Worm (Caenorhabditis elegans) whole organism, L1 larva: ENCODE data around the gene Y81B9A.3.

Experiments
- C04F5.9 ChIP-seq: sonication (generic microtip); optimal IDR thresholded peaks from 2 replicates; lab custom pipeline; 2016; ENCODE audit warnings: missing genetic modification characterization, missing compliant biosample characterization
- F16B12.6 ChIP-seq: fragments of 150-350 bp; optimal IDR thresholded peaks from 2 replicates; lab custom pipeline; 2014; ENCODE audit warnings: missing biosample characterization, missing genetic modification characterization
- aly-2 ChIP-seq: fragments of 150-350 bp; optimal IDR thresholded peaks from 2 replicates; lab custom pipeline; 2014; ENCODE audit warnings: missing biosample characterization, missing genetic modification characterization
- ama-1 ChIP-seq: fragments of 150-350 bp; optimal IDR thresholded peaks from 2 replicates; lab custom pipeline; 2014
- blmp-1 ChIP-seq: fragments of 150-350 bp; optimal IDR thresholded peaks from 2 replicates; lab custom pipeline; 2014; ENCODE audit warnings: missing biosample characterization, missing genetic modification characterization
- ceh-63 ChIP-seq: fragments of 200-800 bp; sonication (Bioruptor generic); optimal IDR thresholded peaks from 2 replicates; lab custom pipeline; 2018; ENCODE audit warnings: mild to moderate bottlenecking, missing genetic modification characterization, missing compliant biosample characterization
- ceh-82 ChIP-seq, 3 experiments: fragments of 150-350 bp in 1 of 3; sonication (generic microtip) in 2 of 3; optimal IDR thresholded peaks; 2 replicates each; lab custom pipeline; 2014 to 2017; ENCODE audit warnings: missing biosample characterization in 3 of 3, missing genetic modification characterization in 3 of 3
- ceh-88 ChIP-seq: fragments of 200-800 bp; sonication (Bioruptor generic); IDR thresholded peaks from 2 replicates; pipeline ENCODE4 v1.3.6; 2022; ENCODE audit warnings: missing genetic modification characterization, missing compliant biosample characterization
- ceh-90 ChIP-seq: sonication (generic microtip); optimal IDR thresholded peaks from 2 replicates; lab custom pipeline; 2016; ENCODE audit warnings: missing genetic modification characterization, missing compliant biosample characterization
- dpl-1 ChIP-seq, 3 experiments: fragments of 150-350 bp in 2 of 3; sonication (generic microtip) in 1 of 3; optimal IDR thresholded peaks; 2 replicates each; lab custom pipeline; 2014 to 2017; ENCODE audit warnings: missing biosample characterization in 3 of 3, missing genetic modification characterization in 3 of 3, missing genetic modification reagents in 3 of 3
- efl-1 ChIP-seq, 4 experiments: fragments of 150-350 bp; optimal IDR thresholded peaks in 3 of 4; peaks in 1 of 4; 1 replicate in 1 of 4; 2 replicates in 3 of 4; lab custom pipeline; 2014; ENCODE audit warnings: missing biosample characterization in 2 of 4, missing genetic modification characterization in 2 of 4, missing genetic modification reagents in 2 of 4
- egl-13 ChIP-seq: sonication (generic microtip); optimal IDR thresholded peaks from 2 replicates; lab custom pipeline; 2016; ENCODE audit warnings: missing genotype, missing genetic modification reagents, missing genetic modification characterization, missing compliant biosample characterization
- elt-2 ChIP-seq: sonication (generic microtip); optimal IDR thresholded peaks from 2 replicates; lab custom pipeline; 2016; ENCODE audit warnings: missing genetic modification characterization, mild to moderate bottlenecking, inconsistent platforms, missing compliant biosample characterization, missing genetic modification reagents
- elt-3 ChIP-seq, 6 experiments: fragments of 150-350 bp in 1 of 6; sonication (generic microtip); optimal IDR thresholded peaks; 2 replicates each; lab custom pipeline; 2017 to 2018; ENCODE audit warnings: missing biosample characterization in 6 of 6, missing genetic modification characterization in 6 of 6, inconsistent platforms in 1 of 6
- fos-1 ChIP-seq: fragments of 150-350 bp; optimal IDR thresholded peaks from 2 replicates; lab custom pipeline; 2014; ENCODE audit warnings: missing biosample characterization, missing genetic modification characterization
- grh-1 ChIP-seq: fragments of 200-800 bp; sonication (Bioruptor generic); IDR thresholded peaks from 2 replicates; pipeline ENCODE4 v1.3.6; 2022; ENCODE audit warnings: missing genetic modification reagents, missing genetic modification characterization, missing compliant biosample characterization
- hlh-17 ChIP-seq: fragments of 200-800 bp; sonication (Bioruptor generic); optimal IDR thresholded peaks from 2 replicates; lab custom pipeline; 2018; ENCODE audit warnings: missing genetic modification characterization, mild to moderate bottlenecking, missing compliant biosample characterization, moderate library complexity, borderline replicate concordance
- hlh-4 ChIP-seq: sonication (generic microtip); optimal IDR thresholded peaks from 2 replicates; lab custom pipeline; 2016; ENCODE audit warnings: mild to moderate bottlenecking, missing genetic modification characterization, missing compliant biosample characterization
- hpl-2 ChIP-seq: fragments of 150-350 bp; optimal IDR thresholded peaks from 2 replicates; lab custom pipeline; 2014; ENCODE audit warnings: missing biosample characterization, missing genetic modification reagents, missing genetic modification characterization
- irx-1 ChIP-seq: sonication (generic microtip); optimal IDR thresholded peaks from 2 replicates; lab custom pipeline; 2016; ENCODE audit warnings: missing genetic modification characterization, missing compliant biosample characterization
- lin-14 ChIP-seq: fragments of 200-800 bp; sonication (Bioruptor generic); optimal IDR thresholded peaks from 2 replicates; lab custom pipeline; 2018; ENCODE audit warnings: mild to moderate bottlenecking, missing genetic modification characterization, moderate library complexity, missing compliant biosample characterization
- lin-35 ChIP-seq, 2 experiments: fragments of 150-350 bp; optimal IDR thresholded peaks; 2 replicates each; lab custom pipeline; 2014; ENCODE audit warnings: missing biosample characterization in 2 of 2, missing genetic modification characterization in 2 of 2, missing genetic modification reagents in 2 of 2
- lir-3 ChIP-seq: sonication (generic microtip); optimal IDR thresholded peaks from 2 replicates; lab custom pipeline; 2016; ENCODE audit warnings: mild to moderate bottlenecking, missing genetic modification characterization, moderate library complexity, missing compliant biosample characterization; ENCODE audit not compliant: poor library complexity
- lsy-2 ChIP-seq, 2 experiments: fragments of 150-350 bp; optimal IDR thresholded peaks; 2 replicates each; lab custom pipeline; 2014; ENCODE audit warnings: missing biosample characterization in 2 of 2, missing genetic modification characterization in 2 of 2
- mdl-1 ChIP-seq, 2 experiments: fragments of 150-350 bp; optimal IDR thresholded peaks; 2 replicates each; lab custom pipeline; 2014 to 2017; ENCODE audit warnings: missing biosample characterization in 2 of 2, missing genetic modification characterization in 2 of 2, inconsistent platforms in 1 of 2
- mep-1 ChIP-seq: fragments of 150-350 bp; optimal IDR thresholded peaks from 2 replicates; lab custom pipeline; 2014; ENCODE audit warnings: missing biosample characterization, missing genetic modification characterization
- nhr-11 ChIP-seq: fragments of 150-350 bp; optimal IDR thresholded peaks from 2 replicates; lab custom pipeline; 2014; ENCODE audit warnings: missing biosample characterization, missing genetic modification characterization
- nhr-19 ChIP-seq: fragments of 200-800 bp; sonication (Bioruptor generic); conservative IDR thresholded peaks from 2 replicates; pipeline ENCODE4 v1.3.6; 2022; ENCODE audit warnings: missing genetic modification characterization, missing compliant biosample characterization
- nhr-237 ChIP-seq: fragments of 150-350 bp; optimal IDR thresholded peaks from 2 replicates; lab custom pipeline; 2014; ENCODE audit warnings: missing biosample characterization, missing genetic modification characterization
- nhr-47 ChIP-seq: sonication (generic microtip); optimal IDR thresholded peaks from 2 replicates; lab custom pipeline; 2016; ENCODE audit warnings: mild to moderate bottlenecking, missing genetic modification characterization, moderate library complexity, missing compliant biosample characterization
- nhr-71 ChIP-seq: sonication (generic microtip); optimal IDR thresholded peaks from 2 replicates; lab custom pipeline; 2016; ENCODE audit warnings: mild to moderate bottlenecking, missing genetic modification characterization, moderate library complexity, missing compliant biosample characterization
- nhr-76 ChIP-seq: sonication (generic microtip); optimal IDR thresholded peaks from 2 replicates; lab custom pipeline; 2017; ENCODE audit warnings: missing biosample characterization, missing genetic modification characterization
- nhr-77 ChIP-seq: fragments of 150-350 bp; optimal IDR thresholded peaks from 2 replicates; lab custom pipeline; 2014; ENCODE audit warnings: missing biosample characterization, missing genetic modification characterization
- nhr-84 ChIP-seq: sonication (generic microtip); optimal IDR thresholded peaks from 2 replicates; lab custom pipeline; 2017; ENCODE audit warnings: missing biosample characterization, missing genetic modification characterization
- nhr-85 ChIP-seq: sonication (generic microtip); peaks from one replicate; lab custom pipeline; 2016; ENCODE audit warnings: missing genetic modification characterization, inconsistent platforms, missing compliant biosample characterization
- nhr-90 ChIP-seq: sonication (generic microtip); optimal IDR thresholded peaks from 2 replicates; lab custom pipeline; 2016; ENCODE audit warnings: mild to moderate bottlenecking, missing genetic modification characterization, missing compliant biosample characterization; ENCODE audit not compliant: poor library complexity
- pax-3 ChIP-seq: fragments of 200-800 bp; sonication (Bioruptor generic); optimal IDR thresholded peaks from 2 replicates; lab custom pipeline; 2018; ENCODE audit warnings: mild to moderate bottlenecking, missing genetic modification characterization, moderate library complexity, missing compliant biosample characterization
- skn-1 ChIP-seq: fragments of 150-350 bp; optimal IDR thresholded peaks from 2 replicates; lab custom pipeline; 2014; ENCODE audit warnings: missing biosample characterization, missing genetic modification characterization
- snu-23 ChIP-seq: sonication (generic microtip); optimal IDR thresholded peaks from 2 replicates; lab custom pipeline; 2016; ENCODE audit warnings: missing genetic modification characterization, missing compliant biosample characterization
- sup-37 ChIP-seq: fragments of 200-800 bp; sonication (Bioruptor generic); optimal IDR thresholded peaks from 2 replicates; lab custom pipeline; 2018; ENCODE audit warnings: mild to moderate bottlenecking, missing genetic modification characterization, missing compliant biosample characterization
- tbx-2 ChIP-seq: sonication (generic microtip); optimal IDR thresholded peaks from 2 replicates; lab custom pipeline; 2016; ENCODE audit warnings: missing genetic modification characterization, missing compliant biosample characterization
- unc-130 ChIP-seq: fragments of 150-350 bp; optimal IDR thresholded peaks from 2 replicates; lab custom pipeline; 2017; ENCODE audit warnings: missing biosample characterization, missing genetic modification characterization, inconsistent platforms
- unc-30 ChIP-seq: sonication (generic microtip); optimal IDR thresholded peaks from 2 replicates; lab custom pipeline; 2017; ENCODE audit warnings: missing biosample characterization, missing genetic modification characterization
- unc-98 ChIP-seq: fragments of 200-800 bp; sonication (Bioruptor generic); IDR thresholded peaks from 2 replicates; pipeline ENCODE4 v1.3.6; 2022; ENCODE audit warnings: missing genetic modification characterization, missing compliant biosample characterization
- vab-15 ChIP-seq: sonication (generic microtip); optimal IDR thresholded peaks from 2 replicates; lab custom pipeline; 2017; ENCODE audit warnings: missing genotype, mild to moderate bottlenecking, missing genetic modification characterization, missing compliant biosample characterization
- xbp-1 ChIP-seq: sonication (generic microtip); optimal IDR thresholded peaks from 2 replicates; lab custom pipeline; 2016; ENCODE audit warnings: missing genetic modification characterization, missing compliant biosample characterization

Gene Y81B9A.3

DNA sequence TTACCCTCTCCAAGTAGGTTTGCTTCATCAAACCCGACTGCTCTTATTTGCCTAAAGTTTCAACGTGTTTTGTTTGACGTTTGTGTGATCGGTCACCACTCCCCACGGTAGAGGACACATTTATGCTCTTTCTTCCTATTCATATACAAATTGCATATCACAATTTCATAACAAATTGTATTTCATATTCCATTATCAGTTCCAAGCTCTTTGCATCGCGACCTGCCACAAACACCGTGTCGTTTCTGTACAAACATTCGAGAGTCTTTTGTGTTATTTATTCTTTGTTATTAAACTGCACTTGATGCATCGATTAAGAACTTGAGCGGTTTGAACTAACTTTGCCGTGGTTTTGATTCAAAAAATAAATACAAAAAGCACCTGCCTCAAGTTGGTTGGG lies 27.8 kb downstream of the Y81B9A.3 start:
- TF ChIP-seq grh-1 (GFP tag; lab: Robert Waterston, UW) (no peak), tbx-2 (no peak), nhr-90 (tag; lab: Kevin White, UChicago) (peak; percentile 15), lin-14 (GFP tag; lab: Kevin White, UChicago) (peak; percentile 9), nhr-71 (tag; lab: Kevin White, UChicago) (no peak), fos-1 (tag; lab: Kevin White, UChicago) (no peak), ceh-90 (tag; lab: Kevin White, UChicago) (no peak), elt-2 (tag; lab: Kevin White, UChicago) (peak; percentile 45), unc-30 (no peak), lir-3 (tag; lab: Kevin White, UChicago) (no peak), blmp-1 (tag; lab: Kevin White, UChicago) (no peak), sup-37 (GFP tag; lab: Kevin White, UChicago) (no peak), nhr-77 (tag; lab: Kevin White, UChicago) (no peak), unc-98 (GFP tag; lab: Robert Waterston, UW) (no peak), F16B12.6 (tag; lab: Kevin White, UChicago) (no peak), nhr-76 (tag; lab: Kevin White, UChicago) (no peak), nhr-84 (tag; lab: Kevin White, UChicago) (no peak), nhr-47 (tag; lab: Kevin White, UChicago) (no peak), irx-1 (tag; lab: Kevin White, UChicago) (no peak), ceh-63 (GFP tag; lab: Kevin White, UChicago) (no peak), unc-130 (tag; lab: Kevin White, UChicago) (no peak), nhr-237 (no peak), lin-35 (GFP tag; optimal IDR thresholded peaks at IDR 0.05; lab: Kevin White, UChicago) (peak in 1 of 2 experiments; percentile 23), nhr-11 (tag; lab: Kevin White, UChicago) (no peak), ceh-88 (GFP tag; lab: Robert Waterston, UW) (no peak), xbp-1 (no peak), ama-1 (no peak), hpl-2 (GFP tag; lab: Kevin White, UChicago) (no peak)

DNA sequence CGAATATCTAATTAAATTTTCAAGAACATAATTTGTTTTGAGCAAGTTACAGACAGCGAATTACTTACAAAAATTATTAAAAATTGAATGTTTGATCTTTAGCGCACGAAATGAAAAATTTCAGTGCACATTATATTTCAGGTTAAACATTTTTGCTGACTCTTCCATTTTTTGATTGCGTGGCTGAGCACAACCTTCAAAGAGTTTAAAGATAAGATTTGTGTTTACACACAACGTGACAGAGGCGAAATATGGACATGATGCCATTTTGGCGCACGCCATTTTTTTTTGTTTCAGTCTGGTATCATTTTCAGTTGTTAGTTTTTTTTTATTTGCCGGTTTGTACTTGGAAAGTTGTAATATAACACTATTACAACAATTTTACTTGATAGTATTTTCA lies 30.4 kb downstream of the Y81B9A.3 start:
- TF ChIP-seq dpl-1 (GFP tag; optimal IDR thresholded peaks at IDR 0.05; lab: Kevin White, UChicago) (no peak), nhr-77 (tag; lab: Kevin White, UChicago) (no peak), hlh-17 (no peak), elt-2 (tag; lab: Kevin White, UChicago) (peak; percentile 55), lin-14 (GFP tag; lab: Kevin White, UChicago) (no peak), efl-1 (optimal IDR thresholded peaks at IDR 0.05; lab: Kevin White, UChicago) (no peak), efl-1 (GFP tag; optimal IDR thresholded peaks at IDR 0.05 in 1 of 2; lab: Kevin White, UChicago) (no peak), lin-35 (GFP tag; optimal IDR thresholded peaks at IDR 0.05; lab: Kevin White, UChicago) (peak in 1 of 2 experiments; percentile 29), hlh-4 (tag; lab: Kevin White, UChicago) (no peak), vab-15 (tag; lab: Kevin White, UChicago) (no peak)

DNA sequence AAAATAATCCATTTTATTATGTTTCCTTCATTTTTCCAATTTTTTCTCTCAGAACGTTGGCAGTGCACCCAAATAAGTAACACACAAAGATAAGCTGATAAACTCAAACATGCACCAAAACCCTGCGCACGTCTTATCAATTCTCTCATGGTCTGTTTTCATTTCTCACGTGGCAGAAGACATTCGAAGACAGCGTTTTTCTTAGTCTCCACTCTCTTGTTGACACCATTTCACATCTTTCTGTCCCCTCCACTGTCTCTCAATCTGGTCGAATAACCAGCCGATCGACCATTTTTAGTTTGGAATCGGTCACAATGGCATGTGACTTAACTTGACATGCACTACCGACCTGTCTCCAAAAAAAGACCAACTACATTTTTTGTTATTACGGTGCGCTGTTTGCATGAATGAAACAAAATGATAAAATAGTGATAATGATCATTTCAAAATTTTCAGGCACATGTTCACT lies 31.7 kb downstream of the Y81B9A.3 start, which contains the start of gene C35B8.3:
Gene C35B8.3 (plus strand): TSS at position 51 of the 469 bp plus-strand sequence.
- no peak for TF ChIP-seq irx-1 (tag; lab: Kevin White, UChicago)
- peak; percentile 48 for TF ChIP-seq tbx-2
- no peak for TF ChIP-seq hlh-4 (tag; lab: Kevin White, UChicago)
- no peak for TF ChIP-seq pax-3 (tag; lab: Kevin White, UChicago)
- TF ChIP-seq egl-13 (tag; lab: Kevin White, UChicago), result no peak
- no peak for TF ChIP-seq C04F5.9 (tag; lab: Kevin White, UChicago)
- TF ChIP-seq nhr-71 (tag; lab: Kevin White, UChicago), result peak; percentile 72
- TF ChIP-seq mdl-1 (tag; optimal IDR thresholded peaks at IDR 0.05; lab: Kevin White, UChicago), result peak in 1 of 2 experiments; percentile 88
- TF ChIP-seq lsy-2 (tag; optimal IDR thresholded peaks at IDR 0.05; lab: Kevin White, UChicago), result peak in 1 of 2 experiments; percentile 47
- no peak for TF ChIP-seq ceh-82 (tag; optimal IDR thresholded peaks at IDR 0.05; lab: Kevin White, UChicago)
- TF ChIP-seq efl-1 (optimal IDR thresholded peaks at IDR 0.05; lab: Kevin White, UChicago), result no peak
- peak in 1 of 2 experiments; percentile 91 for TF ChIP-seq efl-1 (GFP tag; optimal IDR thresholded peaks at IDR 0.05 in 1 of 2; lab: Kevin White, UChicago)
- peak; percentile 34 for TF ChIP-seq nhr-19 (GFP tag; lab: Robert Waterston, UW)
- TF ChIP-seq lin-14 (GFP tag; lab: Kevin White, UChicago), result peak; percentile 70
- peak; percentile 91 for TF ChIP-seq nhr-85
- no peak for TF ChIP-seq nhr-237
- TF ChIP-seq sup-37 (GFP tag; lab: Kevin White, UChicago), result no peak
- peak; percentile 29 for TF ChIP-seq mep-1 (tag; lab: Kevin White, UChicago)
- peak in 4 of 6 experiments; percentile 15 to 87 (median 42) for TF ChIP-seq elt-3 (tag; optimal IDR thresholded peaks at IDR 0.05; lab: Kevin White, UChicago)
- TF ChIP-seq snu-23, result peak; percentile 76
- peak; percentile 23 for TF ChIP-seq skn-1 (tag; lab: Kevin White, UChicago)
- peak; percentile 81 for TF ChIP-seq elt-2 (tag; lab: Kevin White, UChicago)
- peak; percentile 77 for TF ChIP-seq blmp-1 (tag; lab: Kevin White, UChicago)
- peak; percentile 73 for TF ChIP-seq nhr-90 (tag; lab: Kevin White, UChicago)
- TF ChIP-seq dpl-1 (GFP tag; optimal IDR thresholded peaks at IDR 0.05; lab: Kevin White, UChicago), result peak in 1 of 3 experiments; percentile 6
- TF ChIP-seq aly-2 (tag; lab: Kevin White, UChicago), result no peak
